Worm (Caenorhabditis elegans): ENCODE data around the gene F16G10.14.

DNA sequence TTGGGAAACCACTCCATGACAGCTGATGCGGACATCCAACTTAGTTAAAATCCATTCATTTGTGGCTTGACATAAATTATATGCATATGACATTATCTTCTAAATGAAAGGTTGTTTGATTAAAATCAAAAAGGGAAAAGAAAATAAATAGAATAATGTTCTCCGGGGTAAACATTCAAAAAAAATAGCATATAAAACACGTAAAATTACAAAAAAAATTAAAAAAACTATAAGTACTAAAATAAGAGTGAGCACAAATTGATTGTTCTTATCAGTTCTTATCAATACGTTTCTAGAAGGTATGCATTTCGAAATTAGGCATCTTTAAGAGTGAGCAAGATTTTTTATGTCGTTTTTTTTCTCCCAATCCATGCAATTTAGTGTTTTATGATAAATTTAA is 13.9 kb upstream of the F16G10.14 start, which contains the start of gene fbxa-182:
- TF ChIP-seq ceh-82 (tag; optimal IDR thresholded peaks at IDR 0.05) (no peak), fkh-2 (tag; optimal IDR thresholded peaks at IDR 0.05) (no peak), ama-1 (optimal IDR thresholded peaks at IDR 0.05) (no peak), pha-4 (tag; optimal IDR thresholded peaks at IDR 0.05) (peak; percentile 8)
